Worm (Caenorhabditis elegans) whole organism, L3 larva: ENCODE data around the gene K08F8.7.

Experiments used
- lin-15B ChIP-seq: fragments of 150-350 bp; optimal IDR thresholded peaks from 2 replicates; lab custom pipeline; 2014; ENCODE audit warnings: missing biosample characterization, missing genetic modification characterization
- nhr-11 ChIP-seq: fragments of 150-350 bp; optimal IDR thresholded peaks from 2 replicates; lab custom pipeline; 2014; ENCODE audit warnings: missing biosample characterization, missing genetic modification characterization
- nhr-28 ChIP-seq: fragments of 150-350 bp; optimal IDR thresholded peaks from 2 replicates; lab custom pipeline; 2014; ENCODE audit warnings: missing biosample characterization, missing genetic modification characterization
- nhr-67 ChIP-seq: fragments of 150-350 bp; optimal IDR thresholded peaks from 2 replicates; lab custom pipeline; 2014; ENCODE audit warnings: missing biosample characterization, missing genetic modification characterization

DNA sequence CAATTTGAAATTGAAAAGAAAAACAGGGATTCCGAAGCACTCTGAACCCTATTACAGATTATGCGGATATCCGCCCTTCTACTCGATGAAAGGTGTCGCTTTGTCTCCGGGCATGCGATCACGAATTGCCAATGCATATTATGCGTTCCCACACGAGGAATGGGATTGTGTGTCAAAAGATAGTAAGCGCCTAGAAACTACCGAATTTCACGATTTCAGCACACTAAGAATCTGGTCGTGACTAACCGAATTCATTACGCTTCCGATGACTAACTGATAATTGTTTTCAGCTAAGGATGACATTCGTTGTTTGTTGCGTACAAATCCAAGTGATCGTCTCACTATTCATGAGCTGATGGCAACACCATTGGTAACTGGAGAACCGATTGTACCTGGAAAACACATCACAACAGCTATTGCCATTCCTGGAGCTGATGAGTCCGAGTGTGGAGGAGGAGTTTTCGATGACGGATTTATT lies 8.8 kb downstream of the K08F8.7 start:
- no peak for TF ChIP-seq lin-15B (tag; lab: Kevin White, UChicago)
- no peak for TF ChIP-seq nhr-28 (tag; lab: Kevin White, UChicago)
- no peak for TF ChIP-seq nhr-11 (tag; lab: Kevin White, UChicago)
- no peak for TF ChIP-seq nhr-67
